Worm (Caenorhabditis elegans): ENCODE measurements around the gene txt-6.

The txt-6 gene

DNA sequence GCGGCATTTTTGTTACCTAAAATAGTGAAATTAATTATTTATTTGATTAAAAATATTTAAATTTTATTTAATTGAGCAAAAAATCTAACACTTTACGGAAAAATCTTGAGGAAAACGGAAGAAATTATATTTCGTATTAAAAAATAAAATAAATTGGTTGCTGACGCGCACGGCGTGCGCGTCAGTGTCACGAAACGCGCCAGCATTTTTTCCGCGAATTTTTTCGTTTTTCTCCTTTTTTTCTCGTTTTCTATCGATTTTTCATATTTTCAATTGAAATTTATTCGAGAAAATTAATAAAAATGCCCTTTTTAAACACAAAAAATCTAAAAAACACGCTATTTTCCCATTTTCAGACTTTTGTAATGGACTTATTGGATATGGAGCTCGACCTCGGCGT, 9.1 kb upstream of the txt-6 start, which contains the start of the genes Y61A9LA.10 and F54D11.4 (continued):
- no peak for TF ChIP-seq ama-1 (optimal IDR thresholded peaks at IDR 0.05)
- no peak for TF ChIP-seq ztf-1 (GFP tag; conservative IDR thresholded peaks at IDR 0.05)
- no peak for TF ChIP-seq ceh-16 (tag; optimal IDR thresholded peaks at IDR 0.05)
- TF ChIP-seq nhr-10 (tag; optimal IDR thresholded peaks at IDR 0.05), result no peak
- TF ChIP-seq Y55F3AM.14 (GFP tag; optimal IDR thresholded peaks at IDR 0.05), result no peak

- TF ChIP-seq aly-2 (tag; optimal IDR thresholded peaks at IDR 0.05) (no peak), nhr-10 (tag; optimal IDR thresholded peaks at IDR 0.05) (no peak), lin-13 (GFP tag; optimal IDR thresholded peaks at IDR 0.05) (no peak), lsy-2 (tag; optimal IDR thresholded peaks at IDR 0.05) (no peak), nhr-21 (tag; optimal IDR thresholded peaks at IDR 0.05) (no peak), unc-39 (tag; optimal IDR thresholded peaks at IDR 0.05) (no peak), skn-1 (tag; optimal IDR thresholded peaks at IDR 0.05) (no peak), nhr-237 (tag; optimal IDR thresholded peaks at IDR 0.05) (no peak)
Measured at ce11 chrV:4599225-4599624, 7.5 kb downstream of the txt-6 start.

- TF ChIP-seq gmeb-1 (tag; optimal IDR thresholded peaks at IDR 0.05), result peak; percentile 27
- peak; percentile 62 for TF ChIP-seq fos-1 (tag; optimal IDR thresholded peaks at IDR 0.05)
- no peak for TF ChIP-seq nhr-23 (tag; optimal IDR thresholded peaks at IDR 0.05)
Measured at ce11 chrV:4598489-4598888, 8.2 kb downstream of the txt-6 start.

DNA sequence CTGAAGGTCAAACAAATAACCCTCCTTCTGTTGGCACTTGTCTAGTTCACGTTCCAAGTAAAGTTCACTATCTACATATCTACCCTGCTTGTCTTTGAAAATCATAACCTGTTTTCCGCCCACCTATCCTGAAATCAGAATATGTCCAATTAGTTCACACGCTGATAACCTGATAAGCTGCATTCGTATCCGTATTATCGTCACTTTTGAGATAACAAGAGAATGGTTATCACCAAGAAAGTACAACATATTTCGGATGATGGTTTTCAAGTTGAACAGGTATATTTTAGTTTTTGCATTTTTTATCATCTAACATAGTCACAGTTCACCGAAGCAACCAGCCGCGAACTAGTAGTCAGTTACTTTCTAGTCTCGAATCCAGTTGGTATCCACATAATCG, 15.9 kb downstream of the txt-6 start:
- TF ChIP-seq nhr-10 (tag; optimal IDR thresholded peaks at IDR 0.05) (no peak), aly-2 (tag; optimal IDR thresholded peaks at IDR 0.05) (no peak), elt-1 (tag; optimal IDR thresholded peaks at IDR 0.05) (no peak), lin-11 (tag; optimal IDR thresholded peaks at IDR 0.05) (no peak), nhr-23 (tag; optimal IDR thresholded peaks at IDR 0.05) (no peak), mbf-1 (tag; optimal IDR thresholded peaks at IDR 0.05) (no peak), lsy-2 (tag; optimal IDR thresholded peaks at IDR 0.05) (no peak), snpc-4 (tag; optimal IDR thresholded peaks at IDR 0.05) (no peak)

DNA sequence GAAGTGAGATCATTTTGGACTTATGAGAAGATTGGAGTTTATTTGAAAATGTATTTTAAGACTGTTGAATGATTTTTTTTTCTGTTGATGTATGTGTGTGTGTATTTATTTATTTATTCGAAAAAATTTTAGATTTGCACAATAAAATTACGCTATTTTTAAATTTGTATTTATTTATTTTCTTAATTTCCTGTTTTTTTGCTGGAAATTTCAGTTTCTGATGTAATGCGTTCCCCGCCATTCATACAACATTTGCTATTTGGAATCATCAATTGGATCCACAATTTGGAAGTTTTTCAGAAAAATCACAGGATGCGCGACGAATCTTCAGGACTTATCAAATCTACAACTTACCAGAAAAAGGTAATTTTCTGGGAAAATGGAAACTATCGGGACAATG, 21.7 kb downstream of the txt-6 start, which contains the start of gene Y61A9LA.1:
Y61A9LA.1 (plus strand) TSS at position 301 of the 400 bp plus-strand sequence.
- no peak for TF ChIP-seq egl-27 (tag; optimal IDR thresholded peaks at IDR 0.05)
- TF ChIP-seq elt-3 (tag; optimal IDR thresholded peaks at IDR 0.05), result no peak
- no peak for TF ChIP-seq ztf-11 (tag; optimal IDR thresholded peaks at IDR 0.05)
- TF ChIP-seq unc-39 (tag; optimal IDR thresholded peaks at IDR 0.05), result no peak
- TF ChIP-seq nhr-11 (tag; optimal IDR thresholded peaks at IDR 0.05), result no peak
- TF ChIP-seq ztf-1 (GFP tag; conservative IDR thresholded peaks at IDR 0.05), result no peak
- TF ChIP-seq mbf-1 (tag; optimal IDR thresholded peaks at IDR 0.05), result no peak
- TF ChIP-seq nhr-25 (tag; optimal IDR thresholded peaks at IDR 0.05), result no peak
- no peak for TF ChIP-seq mdl-1 (tag; optimal IDR thresholded peaks at IDR 0.05)

DNA sequence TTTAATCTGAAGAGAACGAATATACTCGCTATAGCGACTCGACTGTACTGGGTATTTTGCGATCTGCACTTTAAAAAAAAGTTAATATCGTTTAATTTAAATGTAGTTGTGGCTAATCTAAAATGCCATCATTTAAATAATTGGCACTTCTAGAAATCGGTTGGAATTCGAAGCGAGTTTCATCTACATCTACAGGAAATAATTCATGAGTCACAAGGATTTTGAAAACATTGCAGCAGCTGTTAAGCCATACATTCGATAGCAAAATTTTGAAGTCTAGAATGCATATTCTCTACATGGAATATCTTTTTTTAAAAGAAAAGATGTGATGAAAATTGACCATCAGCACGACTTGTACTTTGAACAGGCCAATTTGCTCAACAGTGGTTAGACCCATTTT, 26.1 kb downstream of the txt-6 start:
- TF ChIP-seq nhr-6 (tag; optimal IDR thresholded peaks at IDR 0.05) (no peak), ZK546.5 (tag; optimal IDR thresholded peaks at IDR 0.05) (no peak), nhr-10 (tag; optimal IDR thresholded peaks at IDR 0.05) (no peak), F13H6.1 (tag; optimal IDR thresholded peaks at IDR 0.05) (no peak), sem-4 (tag; optimal IDR thresholded peaks at IDR 0.05) (no peak), crh-2 (tag; optimal IDR thresholded peaks at IDR 0.05) (no peak), unc-62 (GFP tag; optimal IDR thresholded peaks at IDR 0.05) (no peak), nhr-21 (tag; optimal IDR thresholded peaks at IDR 0.05) (no peak), nhr-129 (tag; optimal IDR thresholded peaks at IDR 0.05) (no peak), nhr-25 (tag; optimal IDR thresholded peaks at IDR 0.05) (no peak), unc-39 (tag; optimal IDR thresholded peaks at IDR 0.05) (no peak), alr-1 (tag; optimal IDR thresholded peaks at IDR 0.05) (no peak), peb-1 (tag; optimal IDR thresholded peaks at IDR 0.05) (no peak), nhr-23 (tag; optimal IDR thresholded peaks at IDR 0.05) (no peak), ceh-16 (tag; optimal IDR thresholded peaks at IDR 0.05) (no peak), gmeb-1 (tag; optimal IDR thresholded peaks at IDR 0.05) (no peak), zag-1 (tag; optimal IDR thresholded peaks at IDR 0.05) (no peak), nhr-12 (tag; optimal IDR thresholded peaks at IDR 0.05) (no peak)

Measured in whole organism, L2 larva.